Fruit fly (Drosophila melanogaster): Measurements from ENCODE around the gene CG33229.
A peak's percentile ranks its signal among the peaks of the same experiment; 100 is the strongest.

Gene CG33229

DNA sequence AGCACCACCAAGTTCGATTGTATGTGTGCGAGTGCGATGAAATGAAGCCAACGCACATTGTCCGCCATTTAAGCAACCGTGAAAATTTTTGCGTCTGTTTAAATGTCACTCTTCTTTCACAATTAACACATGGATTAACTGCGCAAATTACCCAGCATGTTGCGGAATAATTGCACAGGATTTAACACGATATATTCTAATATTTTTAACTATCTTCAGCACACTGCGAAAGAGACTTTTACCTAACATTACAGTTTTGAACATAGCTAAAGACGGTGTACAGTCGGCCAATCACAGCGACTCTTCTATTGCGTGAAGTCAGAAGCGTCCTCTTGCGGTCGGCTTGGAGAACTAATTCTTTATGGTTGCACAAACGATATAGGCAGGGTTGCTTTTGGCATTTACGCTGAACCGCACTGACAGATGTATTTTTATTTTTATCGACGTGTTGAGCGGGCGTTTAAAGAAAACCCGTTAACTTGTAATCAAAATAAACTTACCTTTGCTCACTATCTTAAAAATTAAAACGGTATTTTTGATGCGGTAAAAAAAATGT lies 23.1 kb downstream of the CG33229 start (continued):
- peak; percentile 34 for TF ChIP-seq CG1602 (GFP tag; optimal IDR thresholded peaks at IDR 0.05)
- no peak for TF ChIP-seq lola (GFP tag; optimal IDR thresholded peaks at IDR 0.05)
- TF ChIP-seq dm (GFP tag; optimal IDR thresholded peaks at IDR 0.05), result peak; percentile 76
- TF ChIP-seq cwo (GFP tag; optimal IDR thresholded peaks at IDR 0.05), result no peak
- no peak for TF ChIP-seq CG10543 (GFP tag; optimal IDR thresholded peaks at IDR 0.05)
- peak; percentile 77 for TF ChIP-seq Sry-δ (GFP tag; optimal IDR thresholded peaks at IDR 0.05)
- TF ChIP-seq CG10209 (GFP tag; optimal IDR thresholded peaks at IDR 0.05), result peak; percentile 39
- TF ChIP-seq run (tag; optimal IDR thresholded peaks at IDR 0.05), result no peak
- TF ChIP-seq chn (GFP tag; optimal IDR thresholded peaks at IDR 0.05), result peak; percentile 18
- TF ChIP-seq al (GFP tag; IDR thresholded peaks at IDR 0.05), result no peak
- TF ChIP-seq CG11723 (GFP tag; optimal IDR thresholded peaks at IDR 0.05), result no peak
- TF ChIP-seq Atf3 (GFP tag; optimal IDR thresholded peaks at IDR 0.05), result peak; percentile 53
- 0 out of 2 replicates have a peak, but pooled peaks have one; percentile 29 for TF ChIP-seq CG14441 (GFP tag; IDR thresholded peaks at IDR 0.05)
- TF ChIP-seq pho (GFP tag; optimal IDR thresholded peaks at IDR 0.05), result peak; percentile 73
- no peak for TF ChIP-seq CG31388 (GFP tag; optimal IDR thresholded peaks at IDR 0.05)
- no peak for TF ChIP-seq D19A (tag; optimal IDR thresholded peaks at IDR 0.05)
- TF ChIP-seq Nf-YA (GFP tag; IDR thresholded peaks at IDR 0.05), result peak; percentile 87
- TF ChIP-seq cad (GFP tag; optimal IDR thresholded peaks at IDR 0.05), result no peak
- no peak for TF ChIP-seq usp (GFP tag; optimal IDR thresholded peaks at IDR 0.05)
- TF ChIP-seq gro (GFP tag; optimal IDR thresholded peaks at IDR 0.05), result peak; percentile 70
- peak; percentile 81 for TF ChIP-seq CG42726 (GFP tag; IDR thresholded peaks at IDR 0.05; ENCODE audit: partially characterized antibody)
- TF ChIP-seq Spps (tag; optimal IDR thresholded peaks at IDR 0.05), result no peak
- peak; percentile 98 for TF ChIP-seq Nf-YB (GFP tag; optimal IDR thresholded peaks at IDR 0.05)
- peak; percentile 77; the same call in 2 of the 3 replicates for TF ChIP-seq Dbx (GFP tag; IDR thresholded peaks at IDR 0.05)
- no peak for TF ChIP-seq tx (GFP tag; optimal IDR thresholded peaks at IDR 0.05)
- no peak for TF ChIP-seq HLH3B (GFP tag; IDR thresholded peaks at IDR 0.05)
- TF ChIP-seq chif (GFP tag; optimal IDR thresholded peaks at IDR 0.05), result peak; percentile 48 to 54
- TF ChIP-seq Dad (GFP tag; optimal IDR thresholded peaks at IDR 0.05), result peak; percentile 66
- peak; percentile 15 for TF ChIP-seq nerfin-1 (tag; optimal IDR thresholded peaks at IDR 0.05)
- no peak for TF ChIP-seq CG10147 (GFP tag; optimal IDR thresholded peaks at IDR 0.05)
- peak; percentile 32 for TF ChIP-seq repo (GFP tag; optimal IDR thresholded peaks at IDR 0.05)
- peak; percentile 27 for TF ChIP-seq ems (GFP tag; optimal IDR thresholded peaks at IDR 0.05)
- TF ChIP-seq CG1832 (GFP tag; optimal IDR thresholded peaks at IDR 0.05), result no peak
- TF ChIP-seq CG10959 (GFP tag; IDR thresholded peaks at IDR 0.05), result no peak
- TF ChIP-seq Nf-YC (tag; optimal IDR thresholded peaks at IDR 0.05), result peak; percentile 100
- TF ChIP-seq CG2202 (tag; optimal IDR thresholded peaks at IDR 0.05), result no peak
- no peak for TF ChIP-seq Dip2 (GFP tag; IDR thresholded peaks at IDR 0.05)
- no peak; the same call in 2 of the 3 replicates for TF ChIP-seq CG34224 (GFP tag; IDR thresholded peaks at IDR 0.05; ENCODE audit: partially characterized antibody)
- no peak for TF ChIP-seq schlank (tag; optimal IDR thresholded peaks at IDR 0.05)
- TF ChIP-seq Hr51 (GFP tag; optimal IDR thresholded peaks at IDR 0.05), result peak in 1 of 2 experiments; percentile 12
- peak; percentile 49 for TF ChIP-seq CG4854 (GFP tag; optimal IDR thresholded peaks at IDR 0.05)
- no peak for TF ChIP-seq CG6654 (GFP tag; optimal IDR thresholded peaks at IDR 0.05)
- no peak for TF ChIP-seq CG10565 (GFP tag; optimal IDR thresholded peaks at IDR 0.05)
- TF ChIP-seq bowl (GFP tag; IDR thresholded peaks at IDR 0.05), result no peak
- no peak for TF ChIP-seq HHEX (GFP tag; optimal IDR thresholded peaks at IDR 0.05)
- TF ChIP-seq CG30431 (GFP tag; optimal IDR thresholded peaks at IDR 0.05), result no peak
- TF ChIP-seq prd (optimal IDR thresholded peaks at IDR 0.05), result no peak
- peak; percentile 57; the same call in 1 of the 3 replicates for TF ChIP-seq prd (GFP tag; IDR thresholded peaks at IDR 0.05)
- no peak for TF ChIP-seq CG4730 (GFP tag; IDR thresholded peaks at IDR 0.05)
- peak; percentile 57 for TF ChIP-seq inv (GFP tag; IDR thresholded peaks at IDR 0.05; ENCODE audit: partially characterized antibody)
- no peak for TF ChIP-seq CG3726 (GFP tag; IDR thresholded peaks at IDR 0.05)

Data from whole organism, embryonic.